Worm (Caenorhabditis elegans): ENCODE data around the gene F43C11.2.
A peak's percentile ranks its signal among the peaks of the same experiment; 100 is the strongest.

Gene F43C11.2

DNA sequence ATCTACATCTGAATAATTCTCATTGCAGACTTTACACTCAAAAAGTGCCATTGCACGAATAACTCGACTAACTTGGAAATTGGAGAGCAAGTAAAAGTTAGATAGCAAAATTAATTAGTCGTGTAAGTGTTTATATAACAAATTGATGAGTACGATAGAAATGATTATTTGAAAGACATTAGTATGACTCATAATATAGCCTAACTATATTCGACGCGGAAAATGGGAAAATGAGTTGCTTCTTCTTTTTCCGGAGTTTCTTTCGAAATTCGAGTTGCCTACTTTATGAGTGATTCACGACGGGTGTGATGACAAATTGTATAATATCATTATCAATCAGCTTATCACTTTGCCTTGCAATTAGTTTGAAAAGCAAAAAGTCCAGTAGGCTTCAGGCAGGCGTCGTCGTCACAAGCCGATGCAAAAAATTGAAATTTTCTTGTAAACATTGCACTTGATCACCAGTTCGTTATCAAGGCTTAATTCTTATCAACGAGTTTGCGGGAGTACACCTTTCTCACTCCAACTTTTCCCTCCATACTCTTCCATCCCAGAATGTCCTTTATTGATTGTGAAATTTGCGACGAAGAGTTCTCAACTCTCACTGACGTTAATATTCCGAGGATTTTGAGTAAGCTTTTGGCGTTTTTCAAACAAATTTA lies 31.6 kb upstream of the F43C11.2 start, which contains the start of the genes ZK1240.6 and ZK1240.2:
TSS of gene ZK1240.6 (minus strand) at position 51 of the 662 bp plus-strand sequence.
TSS of gene ZK1240.2 (plus strand) at position 520 of the 662 bp plus-strand sequence.
- peak; percentile 50 for TF ChIP-seq jun-1 (tag; optimal IDR thresholded peaks at IDR 0.05)
- TF ChIP-seq daf-12 (tag; optimal IDR thresholded peaks at IDR 0.05) = no peak
- no peak for TF ChIP-seq ceh-9 (tag; optimal IDR thresholded peaks at IDR 0.05)
- TF ChIP-seq lsy-12 (tag; optimal IDR thresholded peaks at IDR 0.05) = no peak
- TF ChIP-seq fkh-10 (GFP tag; optimal IDR thresholded peaks at IDR 0.05) = no peak
- no peak for TF ChIP-seq snpc-4 (tag; optimal IDR thresholded peaks at IDR 0.05)
- TF ChIP-seq nfya-1 (tag; optimal IDR thresholded peaks at IDR 0.05; ENCODE audit: insufficient read depth) = no peak
- no peak for TF ChIP-seq hmg-11 (tag; optimal IDR thresholded peaks at IDR 0.05)
- peak; percentile 24 for TF ChIP-seq pha-4 (tag; optimal IDR thresholded peaks at IDR 0.05)
- no peak for TF ChIP-seq nhr-11 (tag; optimal IDR thresholded peaks at IDR 0.05)
- TF ChIP-seq skn-1 (tag; optimal IDR thresholded peaks at IDR 0.05) = no peak
- TF ChIP-seq egl-5 (tag; optimal IDR thresholded peaks at IDR 0.05) = no peak
- no peak for TF ChIP-seq eor-1 (tag; optimal IDR thresholded peaks at IDR 0.05)
- TF ChIP-seq nhr-12 (tag; optimal IDR thresholded peaks at IDR 0.05) = no peak
- TF ChIP-seq sea-2 (GFP tag; optimal IDR thresholded peaks at IDR 0.05) = no peak
- TF ChIP-seq unc-62 (GFP tag; optimal IDR thresholded peaks at IDR 0.05) = no peak
- peak; percentile 46 for TF ChIP-seq pqm-1 (tag; optimal IDR thresholded peaks at IDR 0.05)
- no peak for TF ChIP-seq nhr-67 (tag; optimal IDR thresholded peaks at IDR 0.05)
- no peak for TF ChIP-seq nhr-28 (tag; optimal IDR thresholded peaks at IDR 0.05)
- TF ChIP-seq elt-2 (tag; optimal IDR thresholded peaks at IDR 0.05) = peak; percentile 93
- no peak for TF ChIP-seq ceh-16 (tag; optimal IDR thresholded peaks at IDR 0.05)
- no peak for TF ChIP-seq fos-1 (tag; optimal IDR thresholded peaks at IDR 0.05)

DNA sequence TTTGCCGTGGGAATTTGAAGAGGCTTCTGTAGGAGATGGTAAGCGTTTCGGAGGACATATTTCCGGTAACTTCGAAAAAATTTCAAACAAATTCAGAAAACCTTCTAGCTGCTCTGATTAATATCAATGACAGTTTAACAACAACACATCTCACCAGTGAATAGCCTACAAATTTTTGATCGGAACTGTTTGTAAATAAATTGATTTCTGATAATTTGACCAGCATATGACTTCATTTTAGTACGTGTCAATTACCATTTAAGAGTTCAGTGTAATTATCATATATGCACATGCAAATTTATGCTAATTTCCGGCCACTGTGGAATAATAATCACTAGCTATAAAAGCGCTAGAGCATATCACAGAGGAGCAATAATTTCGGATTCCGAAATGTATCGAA lies 29.6 kb upstream of the F43C11.2 start, which contains the start of gene ZK1240.11:
TSS of gene ZK1240.11 (plus strand) at position 301 of the 400 bp plus-strand sequence.
- TF ChIP-seq aly-2 (tag; optimal IDR thresholded peaks at IDR 0.05) (no peak), nhr-77 (tag; optimal IDR thresholded peaks at IDR 0.05) (no peak), ztf-4 (tag; optimal IDR thresholded peaks at IDR 0.05) (no peak), nhr-28 (tag; optimal IDR thresholded peaks at IDR 0.05) (no peak), R02D3.7 (tag; optimal IDR thresholded peaks at IDR 0.05) (no peak), jun-1 (tag; optimal IDR thresholded peaks at IDR 0.05) (no peak), nhr-76 (tag; optimal IDR thresholded peaks at IDR 0.05) (no peak), unc-62 (GFP tag; optimal IDR thresholded peaks at IDR 0.05) (no peak), nhr-237 (tag; optimal IDR thresholded peaks at IDR 0.05) (no peak), unc-39 (tag; optimal IDR thresholded peaks at IDR 0.05) (no peak), ceh-16 (tag; optimal IDR thresholded peaks at IDR 0.05) (no peak), egl-27 (tag; optimal IDR thresholded peaks at IDR 0.05) (no peak), zag-1 (tag; optimal IDR thresholded peaks at IDR 0.05) (no peak), nhr-67 (tag; optimal IDR thresholded peaks at IDR 0.05) (no peak), skn-1 (tag; optimal IDR thresholded peaks at IDR 0.05) (no peak), eor-1 (tag; optimal IDR thresholded peaks at IDR 0.05) (no peak), nhr-11 (tag; optimal IDR thresholded peaks at IDR 0.05) (no peak), lin-39 (tag; optimal IDR thresholded peaks at IDR 0.05) (no peak), lsy-12 (tag; optimal IDR thresholded peaks at IDR 0.05) (no peak)

DNA sequence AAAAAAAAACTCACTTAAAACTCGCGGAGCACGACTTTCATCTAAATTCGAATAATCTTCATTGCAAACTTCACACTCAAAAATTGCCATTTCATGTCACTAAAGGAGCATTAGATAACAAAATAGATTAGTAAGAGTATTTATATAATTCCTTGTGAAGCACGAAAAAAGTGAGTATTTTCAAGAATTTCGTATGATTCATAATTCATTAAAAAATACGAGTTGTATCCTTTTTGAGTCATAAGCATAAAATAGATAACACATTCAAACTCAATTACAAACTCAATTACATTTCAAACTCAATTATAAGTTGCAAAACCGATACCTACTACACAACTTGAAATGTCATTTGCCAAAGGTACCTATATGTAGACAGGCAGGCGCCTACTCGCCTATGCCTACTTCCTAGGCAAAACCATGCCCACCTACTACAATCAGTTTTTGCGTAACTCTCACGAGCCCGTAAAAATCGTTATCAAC lies 25.6 kb upstream of the F43C11.2 start, which contains the start of the genes ZK1240.8 and ZK1240.1:
TSS of gene ZK1240.8 (minus strand) at position 101 of the 480 bp plus-strand sequence.
TSS of gene ZK1240.1 (plus strand) at position 430 of the 480 bp plus-strand sequence.
- no peak for TF ChIP-seq snpc-4 (tag; optimal IDR thresholded peaks at IDR 0.05)
- TF ChIP-seq nhr-12 (tag; optimal IDR thresholded peaks at IDR 0.05) = no peak
- no peak for TF ChIP-seq pqm-1 (tag; optimal IDR thresholded peaks at IDR 0.05)
- no peak for TF ChIP-seq nhr-25 (tag; optimal IDR thresholded peaks at IDR 0.05)
- no peak for TF ChIP-seq nhr-23 (tag; optimal IDR thresholded peaks at IDR 0.05)
- TF ChIP-seq fos-1 (tag; optimal IDR thresholded peaks at IDR 0.05) = no peak
- no peak for TF ChIP-seq egl-27 (tag; optimal IDR thresholded peaks at IDR 0.05)
- TF ChIP-seq lin-39 (tag; optimal IDR thresholded peaks at IDR 0.05) = no peak
- TF ChIP-seq eor-1 (tag; optimal IDR thresholded peaks at IDR 0.05) = no peak
- no peak for TF ChIP-seq mml-1 (tag; optimal IDR thresholded peaks at IDR 0.05)
- TF ChIP-seq ztf-4 (tag; optimal IDR thresholded peaks at IDR 0.05) = no peak
- TF ChIP-seq nhr-43 (tag; optimal IDR thresholded peaks at IDR 0.05; ENCODE audit: poor library complexity, severe bottlenecking) = no peak
- no peak for TF ChIP-seq unc-62 (GFP tag; optimal IDR thresholded peaks at IDR 0.05)
- TF ChIP-seq unc-39 (tag; optimal IDR thresholded peaks at IDR 0.05) = no peak
- no peak for TF ChIP-seq nhr-77 (tag; optimal IDR thresholded peaks at IDR 0.05)
- TF ChIP-seq skn-1 (tag; optimal IDR thresholded peaks at IDR 0.05) = no peak
- TF ChIP-seq elt-3 (tag; optimal IDR thresholded peaks at IDR 0.05) = no peak
